Fruit fly (Drosophila melanogaster) Kc167 (cell line): ENCODE measurements around the gene Hexo2.

Experiments
- Myc ChIP-seq: fragments of >200 bp; optimal IDR thresholded peaks from 2 replicates; lab custom pipeline; 2017; ENCODE audit warnings: missing external identifiers
- Sin3A ChIP-seq: fragments of >200 bp; optimal IDR thresholded peaks from 2 replicates; lab custom pipeline; 2018; ENCODE audit warnings: missing external identifiers
- h ChIP-seq: fragments of >200 bp; optimal IDR thresholded peaks from 3 replicates; lab custom pipeline; 2018; ENCODE audit warnings: missing external identifiers
- insv ChIP-seq: fragments of >200 bp; optimal IDR thresholded peaks from 3 replicates; lab custom pipeline; 2018; ENCODE audit warnings: missing external identifiers
- psq ChIP-seq: fragments of >200 bp; optimal IDR thresholded peaks from 2 replicates; lab custom pipeline; 2017; ENCODE audit warnings: missing external identifiers
- ttk ChIP-seq: sonication (Bioruptor generic); optimal IDR thresholded peaks from 2 replicates; lab custom pipeline; 2017; ENCODE audit warnings: missing external identifiers

Gene Hexo2

DNA sequence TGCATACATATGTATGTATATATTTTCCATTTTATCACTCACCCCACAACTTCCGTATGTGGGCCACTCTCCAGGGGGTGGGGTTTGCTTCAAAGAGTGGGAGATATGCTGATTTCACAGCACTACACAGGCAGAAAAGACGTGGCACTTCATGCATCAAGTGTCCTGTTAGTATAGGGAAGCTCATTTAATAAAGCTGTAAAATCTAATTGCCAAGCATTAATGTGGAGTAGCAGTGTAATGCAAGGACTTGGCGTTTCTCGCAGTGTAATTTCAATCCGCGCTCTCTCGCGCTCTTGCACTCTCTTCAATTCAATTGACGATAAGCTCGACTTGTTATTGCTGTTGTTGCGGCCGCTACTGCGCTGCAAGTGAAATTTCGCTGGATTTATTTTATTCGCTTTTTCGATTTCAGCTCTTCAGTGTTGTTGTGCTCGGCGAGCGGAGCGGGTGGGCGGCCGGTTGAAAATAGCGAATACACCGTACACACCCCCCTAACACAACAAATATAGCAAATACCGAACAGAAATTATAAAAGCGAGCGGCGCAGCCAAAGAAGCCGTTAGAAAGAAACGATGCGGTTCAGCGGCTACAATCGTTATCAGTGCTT lies at the start of gene Hexo2:
Hexo2 (plus strand) TSS at position 419 of the 610 bp plus-strand sequence.
- no peak for TF ChIP-seq insv (lab: Kevin White, UChicago)
- no peak for TF ChIP-seq ttk (lab: Kevin White, UChicago)
- no peak for TF ChIP-seq Myc
- no peak for TF ChIP-seq Sin3A (lab: Kevin White, UChicago)
- TF ChIP-seq psq (lab: Kevin White, UChicago): no peak
- TF ChIP-seq h (lab: Kevin White, UChicago): no peak

DNA sequence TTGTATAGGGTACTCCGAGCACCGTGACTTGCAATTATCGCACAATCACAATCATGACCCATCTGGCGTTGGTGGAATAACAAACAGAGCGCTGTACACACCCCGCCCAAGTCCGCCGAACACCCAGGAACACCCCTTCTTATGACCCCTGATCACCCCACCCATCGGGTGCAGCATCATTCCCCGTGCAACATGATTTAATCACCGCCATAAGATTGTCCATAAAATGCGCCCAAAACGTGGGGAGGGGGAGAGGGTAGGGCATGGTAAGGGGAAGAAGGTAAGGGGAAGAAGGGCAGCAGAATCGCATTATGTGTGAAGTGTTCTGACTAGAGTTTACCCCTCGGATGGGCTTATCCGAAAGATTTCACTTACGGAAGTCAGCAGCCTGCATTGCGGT lies 49.1 kb upstream of the Hexo2 start:
- TF ChIP-seq ttk (lab: Kevin White, UChicago) (no peak), insv (lab: Kevin White, UChicago) (no peak), Myc (no peak), h (lab: Kevin White, UChicago) (no peak), Sin3A (lab: Kevin White, UChicago) (no peak), psq (lab: Kevin White, UChicago) (no peak)

DNA sequence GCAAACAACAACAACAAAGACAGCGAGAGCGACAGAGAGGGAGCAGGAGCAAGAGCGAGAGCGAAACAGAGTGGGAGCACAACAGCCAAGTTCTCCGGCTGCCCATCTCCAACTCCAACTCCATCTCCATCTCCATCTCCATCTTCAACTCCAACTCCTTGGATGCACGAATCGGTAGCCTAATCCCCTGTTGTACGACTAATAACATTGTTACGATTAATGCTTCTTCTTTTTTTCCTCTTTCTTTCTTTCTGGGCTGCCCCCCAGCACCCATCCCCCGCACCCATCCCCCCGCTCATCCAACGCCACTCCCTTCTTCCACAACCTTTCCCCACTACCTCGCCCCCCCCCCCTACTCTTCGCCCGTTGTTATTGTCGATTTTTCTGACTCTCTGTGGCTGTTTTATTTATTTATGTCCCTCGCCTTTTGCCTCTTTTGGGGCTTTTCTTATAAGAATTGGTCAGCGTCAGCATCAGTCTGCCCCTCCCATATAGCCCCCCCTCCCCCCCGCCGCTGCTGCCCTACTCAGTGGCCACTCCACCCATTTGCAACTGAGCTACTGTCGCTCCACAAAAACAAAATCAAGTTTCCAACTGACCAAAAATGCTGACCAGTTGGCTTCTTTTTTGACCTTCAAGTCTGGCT lies 48.2 kb upstream of the Hexo2 start:
- TF ChIP-seq psq (lab: Kevin White, UChicago): no peak
- no peak for TF ChIP-seq ttk (lab: Kevin White, UChicago)
- no peak for TF ChIP-seq h (lab: Kevin White, UChicago)
- no peak for TF ChIP-seq Myc
- no peak for TF ChIP-seq insv (lab: Kevin White, UChicago)
- TF ChIP-seq Sin3A (lab: Kevin White, UChicago): no peak

- TF ChIP-seq insv (lab: Kevin White, UChicago) (no peak), ttk (lab: Kevin White, UChicago) (no peak), h (lab: Kevin White, UChicago) (no peak), Sin3A (lab: Kevin White, UChicago) (no peak), Myc (no peak), psq (lab: Kevin White, UChicago) (no peak)
These were observed 47.2 kb upstream of the Hexo2 start for dm6 chrX:8662247-8662646.

dm6 chrX:8663795-8664194 lies 45.7 kb upstream of the Hexo2 start:
- TF ChIP-seq Sin3A (lab: Kevin White, UChicago) (no peak), h (lab: Kevin White, UChicago) (no peak), insv (lab: Kevin White, UChicago) (no peak), ttk (lab: Kevin White, UChicago) (no peak), Myc (no peak), psq (lab: Kevin White, UChicago) (no peak)

- TF ChIP-seq psq (lab: Kevin White, UChicago) (no peak), insv (lab: Kevin White, UChicago) (no peak), h (lab: Kevin White, UChicago) (no peak), Myc (no peak), ttk (lab: Kevin White, UChicago) (no peak), Sin3A (lab: Kevin White, UChicago) (no peak)
These were observed 43.7 kb upstream of the Hexo2 start for dm6 chrX:8665576-8666297.

DNA sequence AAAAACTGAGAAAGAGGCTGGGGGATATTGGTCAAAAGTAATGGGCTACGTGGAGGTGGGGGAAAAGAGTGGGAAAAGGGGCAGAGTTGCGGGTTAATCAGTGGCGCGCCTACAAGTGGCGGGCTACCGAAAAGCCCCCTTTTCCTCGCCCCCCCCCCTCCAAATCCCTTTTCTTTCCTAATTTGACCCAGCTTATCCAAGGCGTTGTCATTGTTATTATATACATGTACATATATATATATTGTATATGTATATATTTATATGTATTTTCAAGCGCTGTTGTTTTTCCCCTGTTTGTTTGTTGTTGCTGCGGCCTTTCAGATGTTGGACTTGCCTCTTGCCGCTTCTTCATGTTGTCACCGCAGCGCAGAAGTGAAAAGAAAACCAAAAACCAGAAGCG lies 42.4 kb upstream of the Hexo2 start:
- no peak for TF ChIP-seq ttk (lab: Kevin White, UChicago)
- no peak for TF ChIP-seq Myc
- TF ChIP-seq h (lab: Kevin White, UChicago): no peak
- TF ChIP-seq psq (lab: Kevin White, UChicago): no peak
- TF ChIP-seq Sin3A (lab: Kevin White, UChicago): no peak
- TF ChIP-seq insv (lab: Kevin White, UChicago): no peak

DNA sequence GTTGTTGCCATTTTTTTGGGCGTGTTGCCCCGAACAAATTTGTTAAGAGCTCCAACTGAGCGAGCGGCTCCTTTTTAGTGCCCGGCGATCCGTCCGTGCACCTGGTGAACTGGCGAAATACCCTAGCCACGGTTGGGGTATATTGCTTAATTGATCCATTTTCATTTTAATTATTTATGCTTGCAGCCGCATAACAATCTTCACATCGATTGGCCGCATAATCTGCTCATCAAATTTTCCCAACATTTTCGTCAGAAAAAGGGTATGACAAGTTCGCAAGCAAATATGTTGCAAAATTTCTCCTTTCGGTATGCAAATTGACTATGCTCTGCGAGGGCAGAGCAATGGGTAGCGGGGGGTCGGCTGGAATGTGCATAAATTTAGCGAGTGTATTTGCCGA lies 41.7 kb upstream of the Hexo2 start:
- no peak for TF ChIP-seq insv (lab: Kevin White, UChicago)
- TF ChIP-seq psq (lab: Kevin White, UChicago): no peak
- TF ChIP-seq Sin3A (lab: Kevin White, UChicago): no peak

- no peak for TF ChIP-seq ttk (lab: Kevin White, UChicago)
- no peak for TF ChIP-seq insv (lab: Kevin White, UChicago)
- TF ChIP-seq psq (lab: Kevin White, UChicago): no peak
- no peak for TF ChIP-seq Sin3A (lab: Kevin White, UChicago)
- TF ChIP-seq Myc: no peak
- TF ChIP-seq h (lab: Kevin White, UChicago): no peak
These were observed 40.0 kb upstream of the Hexo2 start for dm6 chrX:8669434-8669833.

DNA sequence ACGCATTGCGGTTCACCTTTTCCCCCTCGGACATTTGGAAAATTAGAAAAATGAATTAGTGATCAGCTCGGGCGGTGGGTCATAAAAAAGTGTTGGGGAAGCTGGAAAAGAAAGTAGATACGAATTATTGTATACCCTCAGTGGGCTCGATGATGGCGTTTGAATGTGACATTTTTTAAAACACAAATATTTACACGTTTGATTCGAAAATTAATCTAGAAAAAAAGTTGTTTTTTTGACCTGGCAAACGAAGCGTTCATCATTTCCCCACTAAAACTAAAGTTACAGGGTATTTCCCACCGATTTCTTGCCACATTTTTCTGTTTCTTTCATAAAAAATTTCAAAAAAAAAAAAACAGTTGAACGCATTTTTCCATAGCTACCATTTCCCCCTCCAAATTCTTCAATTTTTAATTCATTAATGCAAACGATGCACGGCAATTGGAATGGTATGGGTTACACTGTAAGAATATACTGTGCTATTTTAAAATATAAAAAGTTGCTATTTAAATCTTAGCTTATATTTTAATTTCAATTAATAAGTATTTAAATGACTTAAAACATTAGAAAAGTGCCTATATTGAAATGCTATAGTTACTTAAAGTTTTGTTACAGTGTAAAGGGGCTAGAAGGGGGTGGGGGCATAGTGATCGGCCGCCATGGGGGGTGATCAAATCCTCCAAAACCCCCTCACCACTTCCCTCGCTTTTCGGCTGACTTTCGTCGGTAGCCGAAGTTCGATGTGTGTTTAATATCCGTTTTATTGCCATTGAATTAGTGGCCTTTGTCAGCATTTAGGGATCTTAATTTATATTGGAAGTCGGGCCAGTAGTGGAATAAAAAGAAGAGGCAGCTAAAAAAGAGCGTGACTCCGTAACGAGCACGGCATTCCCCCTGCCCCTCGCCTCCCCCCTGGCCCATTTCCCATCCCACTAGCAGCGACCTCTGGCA lies 37.8 kb upstream of the Hexo2 start:
- TF ChIP-seq Myc (no peak), ttk (lab: Kevin White, UChicago) (no peak), h (lab: Kevin White, UChicago) (no peak), Sin3A (lab: Kevin White, UChicago) (no peak), insv (lab: Kevin White, UChicago) (no peak), psq (lab: Kevin White, UChicago) (no peak)
